Fruit fly (Drosophila melanogaster) whole organism, embryonic: Measurements from ENCODE around the gene Gad1.

Experiments
- Awh ChIP-seq: fragments of 200-800 bp; sonication (Bioruptor generic); IDR thresholded peaks from 2 replicates; pipeline ENCODE4, ENCODE4 v1.3.6; 2022; ENCODE audit warnings: missing biosample characterization, missing genetic modification characterization
- CG10565 ChIP-seq: fragments of 200-800 bp; sonication (Bioruptor generic); optimal IDR thresholded peaks from 3 replicates; lab custom pipeline; 2016; ENCODE audit warnings: missing biosample characterization, mild to moderate bottlenecking, missing genetic modification characterization
- CG11456 ChIP-seq: fragments of 200-800 bp; sonication (Bioruptor generic); IDR thresholded peaks from 3 replicates; pipeline ENCODE4 v1.3.6; 2022; ENCODE audit warnings: missing biosample characterization, missing genetic modification characterization
- CG12299 ChIP-seq: fragments of 200-800 bp; sonication (Bioruptor generic); optimal IDR thresholded peaks from 2 replicates; lab custom pipeline; 2018; ENCODE audit warnings: missing biosample characterization, mild to moderate bottlenecking, missing genetic modification characterization
- CG12744 ChIP-seq: fragments of 200-800 bp; sonication (Bioruptor generic); optimal IDR thresholded peaks from 2 replicates; lab custom pipeline; 2016; ENCODE audit warnings: missing biosample characterization, missing genetic modification characterization
- CG14014 ChIP-seq: fragments of 200-800 bp; sonication (Bioruptor generic); IDR thresholded peaks from 2 replicates; pipeline ENCODE4 v1.3.6; 2022; ENCODE audit warnings: missing biosample characterization, missing genetic modification characterization
- CG15073 ChIP-seq: fragments of 200-800 bp; sonication (Bioruptor generic); optimal IDR thresholded peaks from 2 replicates; lab custom pipeline; 2016; ENCODE audit warnings: missing biosample characterization, missing genetic modification characterization
- CG15269 ChIP-seq: fragments of 200-800 bp; sonication (Bioruptor generic); optimal IDR thresholded peaks from 2 replicates; lab custom pipeline; 2018; ENCODE audit warnings: missing biosample characterization, mild to moderate bottlenecking, missing genetic modification characterization, moderate library complexity
- CG17186 ChIP-seq: fragments of 200-800 bp; sonication (Bioruptor generic); optimal IDR thresholded peaks from 3 replicates; lab custom pipeline; 2017; ENCODE audit warnings: missing biosample characterization, missing genetic modification reagents, missing genetic modification characterization
- CG17912 ChIP-seq: fragments of 200-800 bp; sonication (Bioruptor generic); optimal IDR thresholded peaks from 2 replicates; lab custom pipeline; 2018; ENCODE audit warnings: missing biosample characterization, mild to moderate bottlenecking, missing genetic modification characterization
- CG2199 ChIP-seq: fragments of 200-800 bp; sonication (Bioruptor generic); IDR thresholded peaks from 3 replicates; pipeline ENCODE4 v1.3.6; 2022; ENCODE audit warnings: missing biosample characterization, missing genetic modification characterization
- CG31224 ChIP-seq: fragments of 200-800 bp; sonication (Bioruptor generic); IDR thresholded peaks from 2 replicates; pipeline ENCODE4 v1.3.6; 2022; ENCODE audit warnings: missing biosample characterization, missing genetic modification characterization
- CG42726 ChIP-seq: fragments of 200-800 bp; sonication (Bioruptor generic); IDR thresholded peaks from 2 replicates; pipeline ENCODE4 v1.3.6; 2022; ENCODE audit warnings: missing biosample characterization, missing genetic modification characterization; ENCODE audit not compliant: partially characterized antibody
- CG4404 ChIP-seq: fragments of 200-800 bp; sonication (Bioruptor generic); IDR thresholded peaks from 2 replicates; pipeline ENCODE4 v1.3.6; 2022; ENCODE audit warnings: missing biosample characterization, missing genetic modification characterization
- CG4707 ChIP-seq: fragments of 200-800 bp; sonication (Bioruptor generic); optimal IDR thresholded peaks from 2 replicates; lab custom pipeline; 2018; ENCODE audit warnings: missing biosample characterization, mild to moderate bottlenecking, missing genetic modification characterization, moderate library complexity
- CG7372 ChIP-seq: fragments of 200-800 bp; sonication (Bioruptor generic); IDR thresholded peaks from 2 replicates; pipeline ENCODE4 v1.3.6; 2022; ENCODE audit warnings: missing biosample characterization, missing genetic modification characterization
- CG8290 ChIP-seq, 3 experiments: fragments of 200-800 bp; sonication (Bioruptor generic); optimal IDR thresholded peaks; 2 replicates each; lab custom pipeline; 2016 to 2019; ENCODE audit warnings: missing biosample characterization in 3 of 3, missing genetic modification characterization in 3 of 3, mild to moderate bottlenecking in 2 of 3, moderate library complexity in 1 of 3
- CG9817 ChIP-seq: fragments of 200-800 bp; sonication (Bioruptor generic); optimal IDR thresholded peaks from 2 replicates; lab custom pipeline; 2018; ENCODE audit warnings: missing biosample characterization, mild to moderate bottlenecking, missing genetic modification characterization, moderate library complexity
- CG9932 ChIP-seq: fragments of 200-800 bp; sonication (Bioruptor generic); IDR thresholded peaks from 2 replicates; pipeline ENCODE4 v1.3.6; 2022; ENCODE audit warnings: missing biosample characterization, missing genetic modification characterization
- Drgx ChIP-seq: fragments of 200-800 bp; sonication (Bioruptor generic); IDR thresholded peaks from 2 replicates; pipeline ENCODE4 v1.3.6; 2022; ENCODE audit warnings: missing biosample characterization, missing genetic modification characterization
- ERR ChIP-seq: fragments of 200-800 bp; sonication (Bioruptor generic); optimal IDR thresholded peaks from 2 replicates; lab custom pipeline; 2016; ENCODE audit warnings: missing biosample characterization, missing genetic modification characterization
- Fer1 ChIP-seq: fragments of 200-800 bp; sonication (Bioruptor generic); optimal IDR thresholded peaks from 2 replicates; lab custom pipeline; 2017; ENCODE audit warnings: missing biosample characterization, mild to moderate bottlenecking, missing genetic modification characterization
- GATAe ChIP-seq: fragments of 200-800 bp; sonication (Bioruptor generic); conservative IDR thresholded peaks from 2 replicates; pipeline ENCODE4 v1.3.6; 2022; ENCODE audit warnings: missing biosample characterization, missing genetic modification characterization
- Jarid2 ChIP-seq: fragments of 200-800 bp; sonication (Bioruptor generic); optimal IDR thresholded peaks from 3 replicates; lab custom pipeline; 2017; ENCODE audit warnings: mild to moderate bottlenecking, missing biosample characterization, missing genetic modification reagents, missing genetic modification characterization
- Lhr ChIP-seq: fragments of 200-800 bp; sonication (Bioruptor generic); optimal IDR thresholded peaks from 3 replicates; lab custom pipeline; 2017; ENCODE audit warnings: mild to moderate bottlenecking, missing biosample characterization, missing genetic modification reagents, missing genetic modification characterization
- MESR4 ChIP-seq: fragments of 200-800 bp; sonication (Bioruptor generic); optimal IDR thresholded peaks from 2 replicates; lab custom pipeline; 2018; ENCODE audit warnings: missing biosample characterization, mild to moderate bottlenecking, missing genetic modification characterization, moderate library complexity
- Med ChIP-seq: fragments of 200-800 bp; sonication (Bioruptor generic); peaks from one replicate; lab custom pipeline; 2016; ENCODE audit warnings: missing biosample characterization, missing genetic modification characterization, mild to moderate bottlenecking, inconsistent platforms, moderate library complexity
- NC2α ChIP-seq: fragments of 200-800 bp; sonication (Bioruptor generic); optimal IDR thresholded peaks from 2 replicates; lab custom pipeline; 2016; ENCODE audit warnings: missing biosample characterization, missing genetic modification characterization
- Nf-YA ChIP-seq: fragments of 200-800 bp; sonication (Bioruptor generic); IDR thresholded peaks from 2 replicates; pipeline ENCODE4 v1.3.6; 2022; ENCODE audit warnings: missing biosample characterization, missing genetic modification characterization
- Oli ChIP-seq: fragments of 200-800 bp; sonication (Bioruptor generic); optimal IDR thresholded peaks from 2 replicates; lab custom pipeline; 2018; ENCODE audit warnings: missing biosample characterization, mild to moderate bottlenecking, missing genetic modification characterization, moderate library complexity
- Scr ChIP-seq: fragments of 200-800 bp; sonication (Bioruptor generic); IDR thresholded peaks from 2 replicates; pipeline ENCODE4 v1.3.6; 2022; ENCODE audit warnings: missing biosample characterization, missing genetic modification characterization; ENCODE audit not compliant: partially characterized antibody
- Sin3A ChIP-seq: fragments of >200 bp; optimal IDR thresholded peaks from 2 replicates; lab custom pipeline; 2018
- Sox100B ChIP-seq: fragments of 200-800 bp; sonication (Bioruptor generic); optimal IDR thresholded peaks from 3 replicates; lab custom pipeline; 2018; ENCODE audit warnings: missing biosample characterization, mild to moderate bottlenecking, missing genetic modification characterization
- ac ChIP-seq: fragments of 200-800 bp; sonication (Bioruptor generic); optimal IDR thresholded peaks from 3 replicates; lab custom pipeline; 2017; ENCODE audit warnings: missing biosample characterization, mild to moderate bottlenecking, missing genetic modification characterization
- cad ChIP-seq: fragments of >200 bp; optimal IDR thresholded peaks from 2 replicates; lab custom pipeline; 2017; ENCODE audit warnings: missing biosample characterization, missing genetic modification characterization
- da ChIP-seq: fragments of 200-800 bp; sonication (Bioruptor generic); optimal IDR thresholded peaks from 2 replicates; lab custom pipeline; 2016; ENCODE audit warnings: missing biosample characterization, missing genetic modification characterization
- eve ChIP-seq, 2 experiments: fragments of >200 bp; optimal IDR thresholded peaks; 2 replicates each; lab custom pipeline; 2017; ENCODE audit warnings: missing biosample characterization in 2 of 2, missing genetic modification characterization in 2 of 2
- fu2 ChIP-seq: fragments of 200-800 bp; sonication (Bioruptor generic); optimal IDR thresholded peaks from 2 replicates; lab custom pipeline; 2016; ENCODE audit warnings: missing biosample characterization, missing genetic modification characterization
- lbe ChIP-seq: fragments of 200-800 bp; sonication (Bioruptor generic); optimal IDR thresholded peaks from 2 replicates; lab custom pipeline; 2016; ENCODE audit warnings: missing biosample characterization, mild to moderate bottlenecking, missing genetic modification characterization
- nau ChIP-seq: fragments of 200-800 bp; sonication (Bioruptor generic); optimal IDR thresholded peaks from 3 replicates; lab custom pipeline; 2017; ENCODE audit warnings: missing biosample characterization, mild to moderate bottlenecking, missing genetic modification characterization, missing genetic modification reagents
- oc ChIP-seq: fragments of 200-800 bp; sonication (Bioruptor generic); optimal IDR thresholded peaks from 2 replicates; lab custom pipeline; 2018; ENCODE audit warnings: missing biosample characterization, mild to moderate bottlenecking, missing genetic modification characterization, moderate library complexity
- onecut ChIP-seq: fragments of 200-800 bp; sonication (Bioruptor generic); IDR thresholded peaks from 2 replicates; pipeline ENCODE4 v1.3.6; 2022; ENCODE audit warnings: missing biosample characterization, missing genetic modification characterization
- pan ChIP-seq, 4 experiments: fragments of >200 bp in 3 of 4; fragments of 200-800 bp in 1 of 4; sonication (Bioruptor generic) in 1 of 4; optimal IDR thresholded peaks in 3 of 4; IDR thresholded peaks in 1 of 4; 2 replicates each; pipeline versions ENCODE4 v1.3.6 to Lab custom; 2017 to 2022; ENCODE audit warnings: missing biosample characterization in 2 of 4, missing genetic modification characterization in 2 of 4, mixed read lengths in 1 of 4
- rib ChIP-seq: fragments of 200-800 bp; sonication (Bioruptor generic); IDR thresholded peaks from 2 replicates; pipeline ENCODE4 v1.3.6; 2022; ENCODE audit warnings: missing biosample characterization, missing genetic modification characterization
- sd ChIP-seq: fragments of 200-800 bp; sonication (Bioruptor generic); optimal IDR thresholded peaks from 3 replicates; lab custom pipeline; 2018; ENCODE audit warnings: missing biosample characterization, mild to moderate bottlenecking, missing genetic modification characterization, moderate library complexity
- sqz ChIP-seq: fragments of 200-800 bp; sonication (Bioruptor generic); optimal IDR thresholded peaks from 3 replicates; lab custom pipeline; 2018; ENCODE audit warnings: missing biosample characterization, mild to moderate bottlenecking, missing genetic modification characterization
- tio ChIP-seq: fragments of 200-800 bp; sonication (Bioruptor generic); optimal IDR thresholded peaks from 2 replicates; lab custom pipeline; 2017; ENCODE audit warnings: missing biosample characterization, missing genetic modification characterization, inconsistent platforms
- toy ChIP-seq: fragments of 200-800 bp; sonication (Bioruptor generic); IDR thresholded peaks from 2 replicates; pipeline ENCODE4 v1.3.6; 2022; ENCODE audit warnings: missing biosample characterization, missing genetic modification characterization
- zf30C ChIP-seq: fragments of 200-800 bp; sonication (Bioruptor generic); optimal IDR thresholded peaks from 3 replicates; lab custom pipeline; 2018; ENCODE audit warnings: missing biosample characterization, mild to moderate bottlenecking, missing genetic modification characterization

Gene Gad1

dm6 chr3L:4108844-4109494 is 20.4 kb upstream of the Gad1 start (continued):
- TF ChIP-seq CG7372 (0 out of 2 replicates have a peak, but pooled peaks have one; percentile 37), nau (GFP tag; lab: Kevin White, UChicago) (peak; percentile 54), da (peak; percentile 19), CG2199 (GFP tag; lab: Robert Waterston, UW) (no peak), cad (GFP tag; lab: Kevin White, UChicago) (no peak), Med (GFP tag; lab: Kevin White, UChicago) (peak; percentile 90), zf30C (no peak), lbe (GFP tag; lab: Kevin White, UChicago) (no peak), Fer1 (GFP tag; lab: Kevin White, UChicago) (peak; percentile 80), CG15269 (tag; lab: Kevin White, UChicago) (peak; percentile 85), sd (tag; lab: Kevin White, UChicago) (peak; percentile 81), Sox100B (peak; percentile 85), Sin3A (no peak), ac (peak; percentile 16), CG15073 (GFP tag; lab: Kevin White, UChicago) (no peak), eve (GFP tag; optimal IDR thresholded peaks at IDR 0.05; lab: Kevin White, UChicago) (no peak), fu2 (no peak), Lhr (GFP tag; lab: Kevin White, UChicago) (peak; percentile 37), CG12299 (tag; lab: Kevin White, UChicago) (peak; percentile 25), NC2α (GFP tag; lab: Kevin White, UChicago) (peak; percentile 38), tio (GFP tag; lab: Kevin White, UChicago) (no peak), CG4404 (GFP tag; lab: Robert Waterston, UW) (peak; percentile 54; the same call in 1 of the 2 replicates), MESR4 (GFP tag; lab: Kevin White, UChicago) (no peak), Jarid2 (peak; percentile 54), Oli (tag; lab: Kevin White, UChicago) (peak; percentile 83), CG17186 (GFP tag; lab: Kevin White, UChicago) (peak; percentile 42), CG8290 (GFP tag; optimal IDR thresholded peaks at IDR 0.05; lab: Kevin White, UChicago) (peak; percentile 64), CG8290 (tag; optimal IDR thresholded peaks at IDR 0.05; lab: Kevin White, UChicago) (peak in 1 of 2 experiments; percentile 50), CG17912 (GFP tag; lab: Kevin White, UChicago) (no peak), CG42726 (no peak), oc (tag; lab: Kevin White, UChicago) (peak; percentile 41), CG9932 (GFP tag; lab: Robert Waterston, UW) (peak; percentile 58; the same call in 1 of the 2 replicates), sqz (GFP tag; lab: Kevin White, UChicago) (peak; percentile 57), CG10565 (GFP tag; lab: Kevin White, UChicago) (peak; percentile 2), onecut (GFP tag; lab: Robert Waterston, UW) (peak; percentile 39; the same call in 1 of the 2 replicates), Nf-YA (GFP tag; lab: Robert Waterston, UW) (0 out of 2 replicates have a peak, but pooled peaks have one; percentile 43), Scr (GFP tag; lab: Robert Waterston, UW) (no peak), pan (optimal IDR thresholded peaks at IDR 0.05; lab: Kevin White, UChicago) (no peak), pan (GFP tag; optimal IDR thresholded peaks at IDR 0.05 in 1 of 2, IDR thresholded peaks at IDR 0.05 in 1 of 2) (peak in 1 of 2 experiments; percentile 68), rib (GFP tag; lab: Robert Waterston, UW) (no peak), Drgx (peak; percentile 67), ERR (GFP tag; lab: Kevin White, UChicago) (no peak), CG9817 (tag; lab: Kevin White, UChicago) (peak; percentile 46), CG14014 (peak; percentile 44; the same call in 1 of the 2 replicates), CG12744 (GFP tag; lab: Kevin White, UChicago) (peak; percentile 31), toy (GFP tag; lab: Robert Waterston, UW) (no peak), CG4707 (GFP tag; lab: Kevin White, UChicago) (no peak), CG11456 (peak; percentile 39; the same call in 1 of the 3 replicates), GATAe (no peak), Awh (GFP tag; lab: Robert Waterston, UW) (no peak), CG31224 (no peak)
